Worm (Caenorhabditis elegans) whole organism, L2 larva: Measurements from ENCODE around the gene sri-71.
"Not testable (repeated sequence)": the region's sequence is repeated elsewhere in the genome, so short reads cannot be mapped to it uniquely, and the experiment has no call there.

ENCODE experiments used
- C34F6.9 ChIP-seq: fragments of 150-350 bp; optimal IDR thresholded peaks from 2 replicates; lab custom pipeline; 2014; ENCODE audit warnings: missing biosample characterization, missing genetic modification characterization
- F13H6.1 ChIP-seq: sonication (generic microtip); optimal IDR thresholded peaks from 2 replicates; lab custom pipeline; 2016; ENCODE audit warnings: missing genetic modification characterization, missing compliant biosample characterization
- R02D3.7 ChIP-seq: fragments of 150-350 bp; optimal IDR thresholded peaks from 2 replicates; lab custom pipeline; 2014; ENCODE audit warnings: missing biosample characterization, missing genetic modification characterization
- Y55F3AM.14 ChIP-seq: fragments of 200-800 bp; sonication (Bioruptor generic); optimal IDR thresholded peaks from 2 replicates; lab custom pipeline; 2018; ENCODE audit warnings: mild to moderate bottlenecking, missing genetic modification characterization, missing compliant biosample characterization
- ZK546.5 ChIP-seq: sonication (generic microtip); optimal IDR thresholded peaks from 2 replicates; lab custom pipeline; 2017; ENCODE audit warnings: missing biosample characterization, missing genetic modification characterization
- aly-2 ChIP-seq: fragments of 150-350 bp; optimal IDR thresholded peaks from 2 replicates; lab custom pipeline; 2014; ENCODE audit warnings: missing biosample characterization, missing genetic modification characterization
- ama-1 ChIP-seq: fragments of 150-350 bp; optimal IDR thresholded peaks from 2 replicates; lab custom pipeline; 2018; ENCODE audit warnings: inconsistent platforms
- ceh-82 ChIP-seq: fragments of 150-350 bp; optimal IDR thresholded peaks from 2 replicates; lab custom pipeline; 2014; ENCODE audit warnings: missing biosample characterization, missing genetic modification characterization
- crh-2 ChIP-seq: sonication (generic microtip); optimal IDR thresholded peaks from 2 replicates; lab custom pipeline; 2017; ENCODE audit warnings: missing biosample characterization, missing genetic modification characterization
- dmd-4 ChIP-seq: sonication (generic microtip); optimal IDR thresholded peaks from 2 replicates; lab custom pipeline; 2017; ENCODE audit warnings: missing biosample characterization, missing genetic modification characterization
- elt-1 ChIP-seq: fragments of 150-350 bp; optimal IDR thresholded peaks from 2 replicates; lab custom pipeline; 2014; ENCODE audit warnings: missing biosample characterization, missing genetic modification characterization
- elt-3 ChIP-seq: sonication (generic microtip); optimal IDR thresholded peaks from 2 replicates; lab custom pipeline; 2017; ENCODE audit warnings: missing biosample characterization, missing genetic modification characterization
- fos-1 ChIP-seq: fragments of 150-350 bp; optimal IDR thresholded peaks from 2 replicates; lab custom pipeline; 2014; ENCODE audit warnings: missing biosample characterization, missing genetic modification characterization
- lin-11 ChIP-seq: fragments of 150-350 bp; sonication (generic microtip); optimal IDR thresholded peaks from 2 replicates; lab custom pipeline; 2014; ENCODE audit warnings: missing biosample characterization, missing genetic modification characterization, inconsistent platforms, mixed read lengths
- lin-13 ChIP-seq: fragments of 150-350 bp; optimal IDR thresholded peaks from 2 replicates; lab custom pipeline; 2014; ENCODE audit warnings: missing biosample characterization, missing genetic modification reagents, missing genetic modification characterization
- lin-39 ChIP-seq: fragments of 150-350 bp; optimal IDR thresholded peaks from 2 replicates; lab custom pipeline; 2014; ENCODE audit warnings: missing biosample characterization, missing genetic modification reagents, missing genetic modification characterization
- lsy-2 ChIP-seq, 2 experiments: fragments of 150-350 bp in 1 of 2; sonication (generic microtip) in 1 of 2; optimal IDR thresholded peaks; 2 replicates each; lab custom pipeline; 2014 to 2017; ENCODE audit warnings: missing biosample characterization in 2 of 2, missing genetic modification characterization in 2 of 2
- mbf-1 ChIP-seq: sonication (generic microtip); optimal IDR thresholded peaks from 2 replicates; lab custom pipeline; 2017; ENCODE audit warnings: missing biosample characterization, missing genetic modification characterization
- mdl-1 ChIP-seq, 2 experiments: fragments of 150-350 bp in 1 of 2; sonication (generic microtip) in 1 of 2; optimal IDR thresholded peaks; 2 replicates each; lab custom pipeline; 2017; ENCODE audit warnings: missing biosample characterization in 2 of 2, missing genetic modification characterization in 2 of 2
- nhr-12 ChIP-seq: fragments of 150-350 bp; optimal IDR thresholded peaks from 2 replicates; lab custom pipeline; 2014; ENCODE audit warnings: missing biosample characterization, missing genetic modification characterization
- nhr-129 ChIP-seq: fragments of 150-350 bp; optimal IDR thresholded peaks from 2 replicates; lab custom pipeline; 2014; ENCODE audit warnings: missing biosample characterization, missing genetic modification characterization
- nhr-21 ChIP-seq: fragments of 150-350 bp; optimal IDR thresholded peaks from 2 replicates; lab custom pipeline; 2014; ENCODE audit warnings: missing biosample characterization, missing genetic modification characterization
- nhr-23 ChIP-seq: fragments of 150-350 bp; optimal IDR thresholded peaks from 2 replicates; lab custom pipeline; 2014; ENCODE audit warnings: missing biosample characterization, missing genetic modification reagents, missing genetic modification characterization
- nhr-25 ChIP-seq: fragments of 150-350 bp; sonication (generic microtip); optimal IDR thresholded peaks from 3 replicates; lab custom pipeline; 2014; ENCODE audit warnings: missing biosample characterization, missing genetic modification characterization
- nhr-6 ChIP-seq: fragments of 150-350 bp; optimal IDR thresholded peaks from 2 replicates; lab custom pipeline; 2014; ENCODE audit warnings: missing biosample characterization, missing genetic modification characterization
- nhr-77 ChIP-seq: fragments of 150-350 bp; optimal IDR thresholded peaks from 2 replicates; lab custom pipeline; 2014; ENCODE audit warnings: missing biosample characterization, missing genetic modification characterization
- peb-1 ChIP-seq: fragments of 150-350 bp; optimal IDR thresholded peaks from 2 replicates; lab custom pipeline; 2014; ENCODE audit warnings: missing biosample characterization, missing genetic modification characterization
- sem-4 ChIP-seq: fragments of 150-350 bp; optimal IDR thresholded peaks from 2 replicates; lab custom pipeline; 2014; ENCODE audit warnings: missing biosample characterization, missing genetic modification reagents, missing genetic modification characterization
- skn-1 ChIP-seq: sonication (generic microtip); optimal IDR thresholded peaks from 2 replicates; lab custom pipeline; 2017; ENCODE audit warnings: missing biosample characterization, missing genetic modification characterization
- sma-3 ChIP-seq: sonication (generic microtip); optimal IDR thresholded peaks from 2 replicates; lab custom pipeline; 2016; ENCODE audit warnings: missing genetic modification reagents, missing genetic modification characterization, missing compliant biosample characterization
- sma-9 ChIP-seq, 2 experiments: fragments of 150-350 bp in 1 of 2; sonication (generic microtip) in 1 of 2; optimal IDR thresholded peaks; 2 replicates each; lab custom pipeline; 2014 to 2016; ENCODE audit warnings: missing genetic modification characterization in 2 of 2, mild to moderate bottlenecking in 1 of 2, missing biosample characterization in 1 of 2, missing compliant biosample characterization in 1 of 2, missing genetic modification reagents in 1 of 2, moderate library complexity in 1 of 2
- snpc-4 ChIP-seq: fragments of 150-350 bp; optimal IDR thresholded peaks from 2 replicates; lab custom pipeline; 2014; ENCODE audit warnings: missing biosample characterization, missing genetic modification characterization
- unc-55 ChIP-seq: fragments of 150-350 bp; sonication (generic microtip); optimal IDR thresholded peaks from 3 replicates; lab custom pipeline; 2014; ENCODE audit warnings: missing biosample characterization, missing genetic modification reagents, missing genetic modification characterization
- unc-62 ChIP-seq: fragments of 150-350 bp; optimal IDR thresholded peaks from 2 replicates; lab custom pipeline; 2014; ENCODE audit warnings: missing biosample characterization, missing genetic modification reagents, missing genetic modification characterization
- ztf-11 ChIP-seq: sonication (generic microtip); optimal IDR thresholded peaks from 2 replicates; lab custom pipeline; 2017; ENCODE audit warnings: missing biosample characterization, missing genetic modification characterization
- ztf-4 ChIP-seq: fragments of 150-350 bp; optimal IDR thresholded peaks from 2 replicates; lab custom pipeline; 2014; ENCODE audit warnings: missing biosample characterization, missing genetic modification characterization

sri-71 gene

DNA sequence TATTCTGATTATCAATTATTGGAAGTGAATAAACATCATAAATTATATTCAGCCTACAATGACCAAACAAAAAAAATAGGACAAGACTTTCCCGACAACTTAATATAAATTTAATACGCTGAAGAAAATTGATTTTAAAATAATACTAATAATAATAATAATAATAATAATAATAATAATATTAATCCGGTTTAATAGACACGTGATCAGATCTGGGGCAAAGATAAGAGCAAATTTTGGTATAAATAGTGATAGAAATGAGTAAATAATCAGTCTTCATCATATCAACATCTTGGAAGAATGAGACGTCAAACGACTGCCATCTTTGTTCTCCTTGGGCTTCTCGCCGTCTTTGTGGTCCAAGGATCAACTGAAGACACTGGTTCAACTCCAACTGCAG lies 8.4 kb upstream of the sri-71 start, which contains the start of gene msrp-6:
Gene msrp-6 (plus strand): TSS at position 301 of the 400 bp plus-strand sequence.
- TF ChIP-seq ama-1 (lab: Kevin White, UChicago); nhr-23 (tag; lab: Kevin White, UChicago); sem-4 (tag; lab: Kevin White, UChicago): not testable (repeated sequence)

DNA sequence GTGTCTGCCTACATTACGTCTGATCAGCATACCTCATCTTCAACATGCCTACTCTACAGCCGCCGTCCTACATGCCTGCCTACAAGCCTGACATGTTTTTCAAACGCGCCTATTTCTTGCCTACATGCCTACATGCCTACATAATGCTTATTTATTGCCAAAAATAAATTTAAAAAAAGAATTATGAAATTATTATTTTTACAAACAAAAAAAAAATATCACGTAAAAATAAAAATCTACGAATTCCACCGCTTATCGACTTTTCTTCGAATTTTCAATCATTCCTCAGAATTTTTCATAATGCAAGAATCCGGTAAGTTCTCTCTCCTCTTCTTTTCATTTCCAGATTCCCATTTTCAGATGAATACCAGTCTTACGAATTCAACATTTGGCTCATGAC lies 5.1 kb upstream of the sri-71 start, which contains the start of gene D2062.5:
Gene D2062.5 (plus strand): TSS at position 301 of the 400 bp plus-strand sequence.
- TF ChIP-seq peb-1, result no peak
- no peak for TF ChIP-seq ZK546.5 (tag; lab: Kevin White, UChicago)
- TF ChIP-seq sma-9 (GFP tag; optimal IDR thresholded peaks at IDR 0.05; lab: Kevin White, UChicago), result no peak
- no peak for TF ChIP-seq sma-9 (tag; optimal IDR thresholded peaks at IDR 0.05; lab: Kevin White, UChicago)
- TF ChIP-seq nhr-25 (tag; lab: Kevin White, UChicago), result no peak
- no peak for TF ChIP-seq F13H6.1
- TF ChIP-seq R02D3.7 (tag; lab: Kevin White, UChicago), result no peak
- TF ChIP-seq lin-11 (tag; lab: Kevin White, UChicago), result no peak
- TF ChIP-seq Y55F3AM.14, result no peak

DNA sequence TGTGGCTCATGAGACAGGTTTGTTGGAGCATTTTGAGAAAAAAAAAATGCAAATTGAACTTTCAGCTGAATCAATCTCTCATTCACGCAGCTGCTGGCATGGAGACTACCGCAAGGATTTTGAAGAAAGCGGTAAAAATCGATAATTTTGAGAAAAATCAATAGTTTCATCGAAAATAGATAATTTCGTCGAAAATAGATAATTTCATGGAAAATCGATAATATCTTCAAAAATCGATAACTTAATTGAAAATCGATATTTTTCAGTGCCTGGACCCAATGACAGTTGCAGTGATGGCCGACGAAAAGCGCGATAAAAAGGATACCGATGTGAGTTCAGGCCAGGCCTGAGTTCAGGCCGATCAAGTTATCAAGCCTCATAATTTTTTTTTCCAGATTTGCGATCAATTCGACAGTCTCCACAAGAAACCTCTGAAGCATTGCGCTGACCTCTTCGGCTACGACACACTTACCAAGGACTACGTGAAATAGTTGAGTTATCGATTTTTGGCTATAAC lies 4.6 kb upstream of the sri-71 start, which contains the start of gene D2062.4:
Gene D2062.4 (plus strand): TSS at position 467 of the 517 bp plus-strand sequence.
- not testable (repeated sequence) for TF ChIP-seq skn-1 (tag; lab: Kevin White, UChicago); nhr-12 (tag; lab: Kevin White, UChicago); nhr-129

DNA sequence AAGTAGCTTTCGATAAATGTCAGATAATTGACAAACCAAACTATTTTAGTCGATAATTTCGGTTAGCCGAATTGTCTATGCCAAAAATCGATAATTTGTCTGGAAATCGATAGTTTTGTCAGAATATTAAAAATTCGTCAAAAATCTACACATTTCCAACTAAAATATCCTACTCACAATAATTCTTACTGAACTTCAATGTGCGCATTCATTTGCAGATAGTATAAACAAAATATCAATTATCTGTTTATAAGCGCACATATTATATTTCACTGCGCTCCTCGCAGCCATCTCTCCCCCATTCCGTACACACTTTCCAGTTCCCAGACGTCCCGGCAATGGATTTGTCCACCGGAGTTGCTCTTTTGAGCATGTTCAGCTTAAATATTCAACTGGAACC lies 2.8 kb upstream of the sri-71 start, which contains the start of gene lgc-28:
Gene lgc-28 (plus strand): TSS at position 301 of the 400 bp plus-strand sequence.
- TF ChIP-seq skn-1 (tag; lab: Kevin White, UChicago) (no peak), ztf-11 (tag; lab: Kevin White, UChicago) (no peak), crh-2 (tag; lab: Kevin White, UChicago) (no peak), nhr-6 (tag; lab: Kevin White, UChicago) (no peak), ZK546.5 (tag; lab: Kevin White, UChicago) (no peak), mdl-1 (tag; optimal IDR thresholded peaks at IDR 0.05; lab: Kevin White, UChicago) (no peak), nhr-23 (tag; lab: Kevin White, UChicago) (no peak), nhr-21 (tag; lab: Kevin White, UChicago) (no peak)
- TF ChIP-seq, all 48 proteins: peak for 0

DNA sequence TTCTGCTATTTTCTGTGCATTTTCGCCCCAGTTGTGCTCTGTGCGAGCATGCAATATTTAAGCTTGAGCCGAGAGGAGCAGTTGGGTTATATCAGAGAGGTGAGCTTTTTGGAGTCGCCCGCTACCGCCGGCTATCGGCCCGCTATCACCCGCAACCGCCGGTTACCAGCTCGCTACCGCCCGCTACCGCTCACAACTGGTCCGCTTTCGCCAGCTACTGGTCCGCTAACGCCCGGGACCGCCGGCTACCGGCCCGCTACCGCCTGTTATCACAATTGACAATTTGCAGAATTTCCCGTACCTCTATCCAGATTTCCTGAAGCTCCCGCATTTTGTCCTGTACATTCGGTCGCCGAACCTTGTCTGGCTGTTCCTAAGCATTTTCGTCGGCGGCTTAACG lies 852 bp downstream of the sri-71 start:
- TF ChIP-seq mbf-1 (tag; lab: Kevin White, UChicago) (no peak), nhr-129 (no peak), ceh-82 (tag; lab: Kevin White, UChicago) (no peak), sem-4 (tag; lab: Kevin White, UChicago) (no peak), elt-3 (tag; lab: Kevin White, UChicago) (no peak), C34F6.9 (tag; lab: Kevin White, UChicago) (no peak), nhr-77 (tag; lab: Kevin White, UChicago) (no peak), unc-55 (GFP tag; lab: Kevin White, UChicago) (no peak), snpc-4 (tag; lab: Kevin White, UChicago) (no peak)

DNA sequence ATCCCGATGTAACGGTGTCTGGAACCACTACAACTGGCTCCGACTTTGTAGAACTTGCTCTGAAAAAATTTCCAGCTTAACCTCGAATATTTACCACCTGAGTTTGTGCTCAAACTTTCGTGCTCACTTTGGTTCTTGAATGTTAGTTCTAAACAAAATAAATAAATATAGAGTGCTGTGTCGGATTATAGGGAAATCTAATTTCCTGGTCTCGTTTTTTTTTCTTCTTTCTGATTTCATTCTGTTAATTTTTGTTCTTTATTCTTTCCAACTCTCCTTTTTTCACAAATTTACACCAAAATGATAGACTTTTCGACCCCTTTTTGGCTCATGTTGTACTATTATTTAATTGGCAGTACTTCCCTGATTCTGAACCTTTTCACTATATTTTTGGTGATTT lies 1.7 kb downstream of the sri-71 start, which contains the start of gene sri-37:
Gene sri-37 (plus strand): TSS at position 301 of the 400 bp plus-strand sequence.
- TF ChIP-seq lin-39 (tag; lab: Kevin White, UChicago), result no peak
- TF ChIP-seq lin-13 (GFP tag; lab: Kevin White, UChicago), result no peak
- no peak for TF ChIP-seq sem-4 (tag; lab: Kevin White, UChicago)
- no peak for TF ChIP-seq dmd-4 (tag; lab: Kevin White, UChicago)
- no peak for TF ChIP-seq unc-55 (GFP tag; lab: Kevin White, UChicago)
- no peak for TF ChIP-seq lsy-2 (tag; optimal IDR thresholded peaks at IDR 0.05; lab: Kevin White, UChicago)
- no peak for TF ChIP-seq ztf-4 (tag; lab: Kevin White, UChicago)
- no peak for TF ChIP-seq ztf-11 (tag; lab: Kevin White, UChicago)
- no peak for TF ChIP-seq fos-1 (tag; lab: Kevin White, UChicago)
- TF ChIP-seq nhr-21 (tag; lab: Kevin White, UChicago), result no peak
- no peak for TF ChIP-seq elt-1 (tag; lab: Kevin White, UChicago)
- TF ChIP-seq R02D3.7 (tag; lab: Kevin White, UChicago), result no peak
- no peak for TF ChIP-seq aly-2 (tag; lab: Kevin White, UChicago)
- TF ChIP-seq sma-3 (GFP tag; lab: Kevin White, UChicago), result no peak
- no peak for TF ChIP-seq unc-62 (GFP tag; lab: Kevin White, UChicago)
- TF ChIP-seq Y55F3AM.14, result no peak
- no peak for TF ChIP-seq nhr-12 (tag; lab: Kevin White, UChicago)
